Worm (Caenorhabditis elegans) whole organism, mixed stage, embryonic: ENCODE data around the gene C34C12.6.

Experiments used
- ceh-39 ChIP-seq: fragments of 150-350 bp; optimal IDR thresholded peaks from 2 replicates; lab custom pipeline; 2014; ENCODE audit warnings: missing biosample characterization, missing genetic modification characterization
- lin-32 ChIP-seq: fragments of 200-800 bp; sonication (Bioruptor generic); optimal IDR thresholded peaks from 2 replicates; lab custom pipeline; 2018; ENCODE audit warnings: mild to moderate bottlenecking, missing genetic modification characterization, missing compliant biosample characterization
- nhr-237 ChIP-seq: fragments of 150-350 bp; optimal IDR thresholded peaks from 2 replicates; lab custom pipeline; 2014; ENCODE audit warnings: missing biosample characterization, missing genetic modification characterization
- snpc-4 ChIP-seq: fragments of 150-350 bp; optimal IDR thresholded peaks from 2 replicates; lab custom pipeline; 2014; ENCODE audit warnings: missing biosample characterization, missing genetic modification characterization
- unc-39 ChIP-seq: fragments of 150-350 bp; optimal IDR thresholded peaks from 2 replicates; lab custom pipeline; 2014; ENCODE audit warnings: missing biosample characterization, missing genetic modification characterization
- ztf-11 ChIP-seq: fragments of 150-350 bp; optimal IDR thresholded peaks from 2 replicates; lab custom pipeline; 2014; ENCODE audit warnings: missing biosample characterization, missing genetic modification characterization

ce11 chrIII:3444139-3444538 lies 38.3 kb upstream of the C34C12.6 start, which contains the start of gene spe-41:
- no peak for TF ChIP-seq lin-32 (GFP tag; lab: Kevin White, UChicago)
- no peak for TF ChIP-seq snpc-4 (tag; lab: Kevin White, UChicago)
- no peak for TF ChIP-seq nhr-237 (tag; lab: Kevin White, UChicago)
- TF ChIP-seq ztf-11 (tag; lab: Kevin White, UChicago), result no peak
- no peak for TF ChIP-seq ceh-39
- TF ChIP-seq unc-39, result no peak
